Worm (Caenorhabditis elegans): ENCODE data around the gene tftc-3.

The tftc-3 gene

DNA sequence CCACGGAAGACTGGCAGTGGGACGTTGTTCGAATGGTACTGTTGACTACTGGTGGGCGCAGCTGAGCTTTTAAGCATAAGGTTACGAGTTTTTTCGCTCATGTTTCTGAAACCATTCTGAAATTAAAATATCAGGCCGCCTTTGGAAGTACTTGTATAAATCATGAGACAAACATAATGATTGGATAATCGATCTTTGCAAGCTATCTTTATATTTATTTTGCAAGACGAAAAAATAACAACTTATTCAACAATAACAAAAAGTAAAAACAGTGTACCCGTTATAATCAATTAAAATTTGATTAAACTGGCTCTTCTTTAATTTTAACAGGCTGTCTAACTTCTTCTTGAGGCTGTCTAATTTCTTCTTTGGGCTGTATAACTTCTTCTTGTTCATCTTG is 4.7 kb downstream of the tftc-3 start, which contains the start of gene ZK856.16:
Gene ZK856.16 (minus strand): TSS at position 101 of the 400 bp plus-strand sequence.
- no peak for TF ChIP-seq F10B5.3 (tag; optimal IDR thresholded peaks at IDR 0.05)
- no peak for TF ChIP-seq D1046.2 (GFP tag; IDR thresholded peaks at IDR 0.05)
- no peak for TF ChIP-seq lin-15B (tag; optimal IDR thresholded peaks at IDR 0.05)
- no peak for TF ChIP-seq aha-1 (tag)
- TF ChIP-seq ceh-82 (tag; optimal IDR thresholded peaks at IDR 0.05): no peak
- TF ChIP-seq ceh-62 (tag; optimal IDR thresholded peaks at IDR 0.05): no peak
- TF ChIP-seq ztf-7 (tag; optimal IDR thresholded peaks at IDR 0.05): no peak
- no peak for TF ChIP-seq nhr-237 (tag; optimal IDR thresholded peaks at IDR 0.05)
- TF ChIP-seq ceh-32 (tag; optimal IDR thresholded peaks at IDR 0.05; ENCODE audit: poor library complexity): no peak
- TF ChIP-seq nhr-48 (tag; optimal IDR thresholded peaks at IDR 0.05): no peak
- no peak for TF ChIP-seq daf-16 (GFP tag; optimal IDR thresholded peaks at IDR 0.05)
- TF ChIP-seq daf-16 (tag; optimal IDR thresholded peaks at IDR 0.05): no peak
- no peak for TF ChIP-seq dmd-9 (GFP tag; IDR thresholded peaks at IDR 0.05)
- no peak for TF ChIP-seq daf-19 (GFP tag; conservative IDR thresholded peaks at IDR 0.05)
- TF ChIP-seq mes-2 (tag; optimal IDR thresholded peaks at IDR 0.05; ENCODE audit: poor library complexity, severe bottlenecking): no peak
- TF ChIP-seq cey-2 (tag; optimal IDR thresholded peaks at IDR 0.05; ENCODE audit: borderline replicate concordance, insufficient read depth): no peak
- TF ChIP-seq set-16 (GFP tag; IDR thresholded peaks at IDR 0.05): no peak
- TF ChIP-seq gei-8 (GFP tag; optimal IDR thresholded peaks at IDR 0.05): no peak
- TF ChIP-seq zfp-2 (tag; optimal IDR thresholded peaks at IDR 0.05): no peak

DNA sequence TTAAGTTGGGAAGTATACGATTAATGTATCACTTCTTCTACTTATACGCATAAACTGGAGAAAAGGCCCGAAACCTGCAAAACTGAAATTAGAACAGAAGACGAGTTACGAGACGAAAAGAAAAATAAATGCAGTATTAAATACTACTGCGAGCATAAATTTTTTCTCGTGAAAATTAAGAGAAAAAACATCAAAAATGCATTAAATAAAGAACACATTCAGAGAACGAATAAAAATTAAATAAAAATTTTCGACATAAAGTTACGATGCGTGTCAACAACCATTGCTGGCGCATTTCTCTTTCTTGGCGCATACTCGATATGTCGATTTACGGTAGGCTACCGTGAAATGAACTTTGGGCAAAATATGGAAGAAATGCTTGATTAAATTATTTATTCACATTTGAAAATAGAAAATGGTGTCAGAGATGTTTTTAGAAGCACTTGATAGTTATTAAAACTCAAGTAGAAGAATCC is 5.2 kb downstream of the tftc-3 start, which contains the start of the genes ZK856.19 and ZK856.11:
Gene ZK856.19 (minus strand): TSS at position 51 of the 476 bp plus-strand sequence.
Gene ZK856.11 (minus strand): TSS at position 76 of the 476 bp plus-strand sequence.
- peak in 1 of 2 experiments; percentile 85 for TF ChIP-seq lsy-2 (tag; optimal IDR thresholded peaks at IDR 0.05)
- TF ChIP-seq nhr-77 (tag; optimal IDR thresholded peaks at IDR 0.05): peak; percentile 10
- no peak for TF ChIP-seq tag-97 (GFP tag; IDR thresholded peaks at IDR 0.05)
- no peak for TF ChIP-seq Y5F2A.4 (GFP tag; optimal IDR thresholded peaks at IDR 0.05)
- TF ChIP-seq F10B5.3 (tag; optimal IDR thresholded peaks at IDR 0.05): no peak
- TF ChIP-seq egl-27 (tag; optimal IDR thresholded peaks at IDR 0.05): no peak
- no peak for TF ChIP-seq nhr-237 (tag; optimal IDR thresholded peaks at IDR 0.05)
- TF ChIP-seq Y75B8A.6 (GFP tag; IDR thresholded peaks at IDR 0.05): no peak
- TF ChIP-seq snpc-4 (tag; optimal IDR thresholded peaks at IDR 0.05): no peak
- TF ChIP-seq daf-12 (tag; optimal IDR thresholded peaks at IDR 0.05): no peak
- no peak for TF ChIP-seq Y48G9A.11 (GFP tag; IDR thresholded peaks at IDR 0.05)
- TF ChIP-seq lin-15B (tag; optimal IDR thresholded peaks at IDR 0.05): no peak
- TF ChIP-seq lin-39 (tag; optimal IDR thresholded peaks at IDR 0.05): no peak
- TF ChIP-seq hlh-30 (tag; optimal IDR thresholded peaks at IDR 0.05; ENCODE audit: insufficient read depth): peak; percentile 24
- TF ChIP-seq mep-1 (tag; optimal IDR thresholded peaks at IDR 0.05): peak; percentile 57
- peak; percentile 42 for TF ChIP-seq T20F7.1 (GFP tag; optimal IDR thresholded peaks at IDR 0.05)
- TF ChIP-seq sdz-12 (GFP tag; optimal IDR thresholded peaks at IDR 0.05): no peak
- TF ChIP-seq T26A8.4 (GFP tag; IDR thresholded peaks at IDR 0.05): no peak
- TF ChIP-seq set-16 (GFP tag; IDR thresholded peaks at IDR 0.05): no peak
- no peak for TF ChIP-seq ceh-44 (GFP tag; IDR thresholded peaks at IDR 0.05)
- TF ChIP-seq spr-3 (GFP tag; optimal IDR thresholded peaks at IDR 0.05): no peak
- TF ChIP-seq ceh-62 (tag; optimal IDR thresholded peaks at IDR 0.05): no peak
- no peak for TF ChIP-seq nhr-76 (tag; optimal IDR thresholded peaks at IDR 0.05)
- no peak for TF ChIP-seq unc-62 (GFP tag; optimal IDR thresholded peaks at IDR 0.05 in 1 of 2)
- TF ChIP-seq unc-62 (tag; optimal IDR thresholded peaks at IDR 0.05): no peak
- TF ChIP-seq dmd-6 (GFP tag; IDR thresholded peaks at IDR 0.05): peak; percentile 42; the same call in 1 of the 2 replicates
- no peak for TF ChIP-seq lin-29 (GFP tag; IDR thresholded peaks at IDR 0.05)
- peak; percentile 40 for TF ChIP-seq nhr-48 (tag; optimal IDR thresholded peaks at IDR 0.05)
- TF ChIP-seq nhr-111 (GFP tag; optimal IDR thresholded peaks at IDR 0.05): no peak
- no peak for TF ChIP-seq spr-1 (tag; optimal IDR thresholded peaks at IDR 0.05)
- TF ChIP-seq ama-1 (optimal IDR thresholded peaks at IDR 0.05): peak; percentile 37
- no peak for TF ChIP-seq ces-1 (GFP tag; optimal IDR thresholded peaks at IDR 0.05)
- TF ChIP-seq lin-38 (GFP tag; IDR thresholded peaks at IDR 0.05): peak; percentile 70
- TF ChIP-seq F49E8.2 (tag; optimal IDR thresholded peaks at IDR 0.05; ENCODE audit: borderline replicate concordance): no peak
- no peak for TF ChIP-seq pha-4 (GFP tag; IDR thresholded peaks at IDR 0.05)
- TF ChIP-seq pha-4 (tag; optimal IDR thresholded peaks at IDR 0.05): no peak
- TF ChIP-seq ceh-32 (tag; optimal IDR thresholded peaks at IDR 0.05; ENCODE audit: poor library complexity): no peak
- TF ChIP-seq nhr-10 (tag; optimal IDR thresholded peaks at IDR 0.05): no peak
- TF ChIP-seq mxl-3 (GFP tag; optimal IDR thresholded peaks at IDR 0.05): no peak
